Worm (Caenorhabditis elegans): ENCODE data around the gene C31A11.13.

The C31A11.13 gene

DNA sequence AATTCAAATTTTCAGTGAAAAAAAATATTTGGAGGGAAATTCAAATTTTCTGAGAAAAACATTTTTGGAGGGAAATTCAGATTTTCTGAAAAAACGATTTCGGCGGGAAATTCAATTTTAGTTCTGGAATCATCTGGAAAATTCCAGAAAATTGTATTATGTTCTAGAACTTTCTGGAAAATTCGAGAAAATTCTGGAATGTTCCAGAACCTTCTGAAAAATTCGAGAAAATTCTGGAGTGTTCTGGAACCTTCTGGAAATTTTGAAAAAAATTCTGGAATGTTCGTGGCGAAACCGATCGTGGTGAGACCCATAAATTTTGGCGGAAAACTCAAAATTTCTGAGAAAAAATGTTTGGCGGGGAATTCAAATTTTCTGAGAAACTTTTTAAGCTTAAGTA is 19.8 kb upstream of the C31A11.13 start:
- TF ChIP-seq unc-62 (GFP tag; optimal IDR thresholded peaks at IDR 0.05): no peak
- TF ChIP-seq lin-32 (GFP tag; optimal IDR thresholded peaks at IDR 0.05): no peak

DNA sequence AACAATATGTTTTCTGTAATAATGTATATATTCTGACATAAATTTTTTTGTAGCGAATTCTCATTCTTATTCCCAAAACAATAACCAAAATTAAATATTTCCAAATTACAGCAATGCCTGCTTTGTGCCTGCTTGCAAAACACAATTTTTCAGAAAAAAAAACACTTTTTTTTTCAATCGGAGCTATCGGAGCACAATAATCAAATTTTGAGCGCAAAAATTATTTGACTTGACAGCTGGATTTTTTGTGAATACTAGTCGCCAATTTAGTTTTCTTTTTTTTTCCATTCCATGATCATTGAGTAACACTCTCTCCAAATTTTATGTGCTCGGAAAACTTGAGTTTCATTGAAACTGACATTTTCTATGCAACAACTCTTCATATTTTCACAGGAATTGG is 14.9 kb upstream of the C31A11.13 start, which contains the start of gene srh-180:
Gene srh-180 (plus strand): TSS at position 301 of the 400 bp plus-strand sequence.
- TF ChIP-seq M03D4.4 (tag; optimal IDR thresholded peaks at IDR 0.05) (no peak), lin-32 (GFP tag; optimal IDR thresholded peaks at IDR 0.05) (no peak), nhr-237 (tag; optimal IDR thresholded peaks at IDR 0.05) (no peak), bed-3 (GFP tag; optimal IDR thresholded peaks at IDR 0.05) (no peak), ham-2 (GFP tag; optimal IDR thresholded peaks at IDR 0.05) (no peak), tbx-8 (GFP tag; optimal IDR thresholded peaks at IDR 0.05) (no peak), mls-2 (tag; optimal IDR thresholded peaks at IDR 0.05) (no peak), sptf-1 (tag; optimal IDR thresholded peaks at IDR 0.05) (no peak), cnd-1 (tag; optimal IDR thresholded peaks at IDR 0.05) (no peak), lin-13 (tag; optimal IDR thresholded peaks at IDR 0.05) (no peak), unc-120 (tag; optimal IDR thresholded peaks at IDR 0.05; ENCODE audit: poor library complexity, severe bottlenecking) (no peak), mep-1 (tag; optimal IDR thresholded peaks at IDR 0.05) (no peak), ceh-83 (GFP tag; optimal IDR thresholded peaks at IDR 0.05) (no peak), ces-1 (GFP tag; optimal IDR thresholded peaks at IDR 0.05) (no peak), zip-8 (tag; optimal IDR thresholded peaks at IDR 0.05) (no peak), elt-1 (tag; optimal IDR thresholded peaks at IDR 0.05; ENCODE audit: borderline replicate concordance, insufficient read depth) (no peak), unc-62 (GFP tag; optimal IDR thresholded peaks at IDR 0.05) (no peak), sem-2 (GFP tag; optimal IDR thresholded peaks at IDR 0.05) (no peak), nhr-76 (tag; optimal IDR thresholded peaks at IDR 0.05) (no peak), unc-39 (tag; optimal IDR thresholded peaks at IDR 0.05) (no peak)

ce11 chrV:16315004-16315403 is 12.7 kb upstream of the C31A11.13 start, which contains the start of gene str-214:
TSS of gene str-214 (plus strand) at chrV:16315304.
- TF ChIP-seq M03D4.4 (tag; optimal IDR thresholded peaks at IDR 0.05) (no peak), elt-1 (tag; optimal IDR thresholded peaks at IDR 0.05; ENCODE audit: borderline replicate concordance, insufficient read depth) (no peak), nhr-12 (tag; optimal IDR thresholded peaks at IDR 0.05) (no peak), lin-13 (tag; optimal IDR thresholded peaks at IDR 0.05) (no peak), ztf-11 (tag; optimal IDR thresholded peaks at IDR 0.05) (no peak), nhr-76 (tag; optimal IDR thresholded peaks at IDR 0.05) (no peak), hlh-1 (tag; optimal IDR thresholded peaks at IDR 0.05) (no peak), bed-3 (GFP tag; optimal IDR thresholded peaks at IDR 0.05) (no peak), nhr-2 (tag; optimal IDR thresholded peaks at IDR 0.05) (no peak), cnd-1 (tag; optimal IDR thresholded peaks at IDR 0.05) (no peak), ceh-39 (tag; optimal IDR thresholded peaks at IDR 0.05) (no peak), mab-5 (tag; optimal IDR thresholded peaks at IDR 0.05) (no peak), pha-4 (tag; optimal IDR thresholded peaks at IDR 0.05) (no peak), ces-1 (GFP tag; optimal IDR thresholded peaks at IDR 0.05) (no peak), snpc-4 (tag; optimal IDR thresholded peaks at IDR 0.05) (no peak), unc-39 (tag; optimal IDR thresholded peaks at IDR 0.05) (no peak), ceh-83 (GFP tag; optimal IDR thresholded peaks at IDR 0.05) (no peak)

ce11 chrV:16309523-16309922 is 7.2 kb upstream of the C31A11.13 start, which contains the start of gene oac-7:
TSS of gene oac-7 (plus strand) at chrV:16309805.
- no peak for TF ChIP-seq lsy-2 (tag; optimal IDR thresholded peaks at IDR 0.05)
- no peak for TF ChIP-seq lin-13 (tag; optimal IDR thresholded peaks at IDR 0.05)
- TF ChIP-seq zip-8 (tag; optimal IDR thresholded peaks at IDR 0.05): peak; percentile 74
- no peak for TF ChIP-seq cnd-1 (tag; optimal IDR thresholded peaks at IDR 0.05)
- peak; percentile 12 for TF ChIP-seq nhr-28 (tag; optimal IDR thresholded peaks at IDR 0.05)
- no peak for TF ChIP-seq unc-39 (tag; optimal IDR thresholded peaks at IDR 0.05)
- no peak for TF ChIP-seq sptf-1 (tag; optimal IDR thresholded peaks at IDR 0.05)
- TF ChIP-seq nhr-237 (tag; optimal IDR thresholded peaks at IDR 0.05): no peak
- no peak for TF ChIP-seq ceh-83 (GFP tag; optimal IDR thresholded peaks at IDR 0.05)
- TF ChIP-seq snpc-4 (tag; optimal IDR thresholded peaks at IDR 0.05): no peak
- no peak for TF ChIP-seq lin-32 (GFP tag; optimal IDR thresholded peaks at IDR 0.05)
- no peak for TF ChIP-seq ceh-43 (GFP tag; optimal IDR thresholded peaks at IDR 0.05)

ce11 chrV:16308343-16308742 is 6.0 kb upstream of the C31A11.13 start:
- no peak for TF ChIP-seq ceh-43 (GFP tag; optimal IDR thresholded peaks at IDR 0.05)
- TF ChIP-seq sptf-1 (tag; optimal IDR thresholded peaks at IDR 0.05): no peak
- TF ChIP-seq mep-1 (tag; optimal IDR thresholded peaks at IDR 0.05): no peak
- TF ChIP-seq lsy-2 (tag; optimal IDR thresholded peaks at IDR 0.05): no peak
- no peak for TF ChIP-seq unc-39 (tag; optimal IDR thresholded peaks at IDR 0.05)
- TF ChIP-seq lin-13 (tag; optimal IDR thresholded peaks at IDR 0.05): no peak
- no peak for TF ChIP-seq flh-1 (GFP tag; optimal IDR thresholded peaks at IDR 0.05)
